Fruit fly (Drosophila melanogaster): ENCODE data around the gene CG31523.

CG31523 gene

DNA sequence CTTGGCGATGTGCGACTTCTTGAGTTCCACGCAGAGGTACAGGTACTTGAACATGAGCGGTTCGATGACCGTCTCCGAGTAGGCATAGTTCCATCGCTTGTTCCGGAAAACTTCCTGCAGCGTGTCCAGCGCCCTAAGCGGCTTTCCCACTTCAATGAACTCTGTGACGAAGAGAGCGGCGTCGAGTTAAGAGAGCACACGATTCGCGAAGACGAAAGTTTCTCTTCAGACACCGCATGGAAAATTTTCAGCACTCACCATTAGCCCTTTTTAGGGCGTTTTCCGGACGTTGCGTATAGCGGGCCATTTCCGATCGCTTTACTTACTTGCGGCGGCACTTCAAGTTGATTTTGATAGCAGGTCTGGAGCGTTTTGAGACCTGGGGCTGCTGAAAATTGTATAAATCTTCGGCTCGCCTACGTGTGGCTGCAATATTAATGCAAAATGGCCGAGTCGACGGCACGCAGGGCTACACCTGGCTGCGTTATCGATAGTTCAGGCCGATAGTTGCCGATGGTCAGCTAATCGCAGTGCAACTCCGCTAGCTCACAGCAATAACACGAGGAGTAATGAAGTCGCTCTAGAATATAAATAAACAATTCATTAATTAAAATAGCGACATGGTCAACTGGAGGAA lies 45.4 kb downstream of the CG31523 start, which contains the start of the genes eIF3a and CG1074 (continued):
- peak; percentile 59 for TF ChIP-seq CG11723 (GFP tag; optimal IDR thresholded peaks at IDR 0.05)
- no peak for TF ChIP-seq kay (GFP tag; optimal IDR thresholded peaks at IDR 0.05)
- no peak for TF ChIP-seq CG3726 (GFP tag; IDR thresholded peaks at IDR 0.05)
- TF ChIP-seq Ravus (GFP tag; IDR thresholded peaks at IDR 0.05) = no peak
- peak; percentile 96 for TF ChIP-seq mld (GFP tag; IDR thresholded peaks at IDR 0.05; ENCODE audit: partially characterized antibody)
- no peak for TF ChIP-seq Kr (GFP tag; optimal IDR thresholded peaks at IDR 0.05)
- TF ChIP-seq CG4360 (GFP tag; IDR thresholded peaks at IDR 0.05) = no peak
- no peak for TF ChIP-seq oc (tag; optimal IDR thresholded peaks at IDR 0.05)
- no peak for TF ChIP-seq Taf1 (GFP tag; IDR thresholded peaks at IDR 0.05)
- TF ChIP-seq CG18262 (tag; optimal IDR thresholded peaks at IDR 0.05) = peak; percentile 44
- peak; percentile 78 for TF ChIP-seq CG10543 (GFP tag; optimal IDR thresholded peaks at IDR 0.05)
- no peak for TF ChIP-seq CG3838 (GFP tag; optimal IDR thresholded peaks at IDR 0.05)
- TF ChIP-seq CG31441 (GFP tag; IDR thresholded peaks at IDR 0.05) = no peak; the same call in 1 of the 2 replicates
- TF ChIP-seq repo (GFP tag; optimal IDR thresholded peaks at IDR 0.05) = peak; percentile 62
- peak; percentile 48 for TF ChIP-seq CG4424 (GFP tag; optimal IDR thresholded peaks at IDR 0.05)
- TF ChIP-seq Adf1 (GFP tag; IDR thresholded peaks at IDR 0.05) = peak; percentile 52
- peak; percentile 98 for TF ChIP-seq Dref (GFP tag; IDR thresholded peaks at IDR 0.05)
- TF ChIP-seq btn (GFP tag; optimal IDR thresholded peaks at IDR 0.05) = peak; percentile 22
- TF ChIP-seq Lhr (GFP tag; optimal IDR thresholded peaks at IDR 0.05) = peak; percentile 68
- TF ChIP-seq sob (GFP tag; IDR thresholded peaks at IDR 0.05) = peak; percentile 86
- no peak for TF ChIP-seq CG8359 (GFP tag; optimal IDR thresholded peaks at IDR 0.05; ENCODE audit: borderline replicate concordance)
- peak; percentile 87 for TF ChIP-seq stwl (tag; optimal IDR thresholded peaks at IDR 0.05)
- no peak for TF ChIP-seq CG18599 (GFP tag; optimal IDR thresholded peaks at IDR 0.05)
- peak; percentile 96 for TF ChIP-seq vnd (GFP tag; IDR thresholded peaks at IDR 0.05; ENCODE audit: partially characterized antibody)
- peak; percentile 95 for TF ChIP-seq CG4617 (GFP tag; optimal IDR thresholded peaks at IDR 0.05; ENCODE audit: borderline replicate concordance)
- TF ChIP-seq lola (GFP tag; optimal IDR thresholded peaks at IDR 0.05) = peak in 1 of 3 experiments; percentile 2
- TF ChIP-seq Dip2 (GFP tag; IDR thresholded peaks at IDR 0.05) = no peak
- peak; percentile 60 for TF ChIP-seq CG31365 (tag; optimal IDR thresholded peaks at IDR 0.05)
- peak; percentile 60 for TF ChIP-seq toy (GFP tag; IDR thresholded peaks at IDR 0.05)
- TF ChIP-seq CG8478 (optimal IDR thresholded peaks at IDR 0.05) = no peak
- no peak for TF ChIP-seq crc (GFP tag; optimal IDR thresholded peaks at IDR 0.05)
- TF ChIP-seq CG43689 (GFP tag; IDR thresholded peaks at IDR 0.05) = no peak
- TF ChIP-seq phol (tag; optimal IDR thresholded peaks at IDR 0.05) = peak; percentile 99
- TF ChIP-seq pnt (GFP tag; optimal IDR thresholded peaks at IDR 0.05) = no peak
- peak; percentile 60 for TF ChIP-seq Mes4 (GFP tag; optimal IDR thresholded peaks at IDR 0.05)
- TF ChIP-seq hth (optimal IDR thresholded peaks at IDR 0.05) = no peak
- no peak for TF ChIP-seq danr (GFP tag; IDR thresholded peaks at IDR 0.05)
- peak; percentile 64 for TF ChIP-seq Fer3 (tag; optimal IDR thresholded peaks at IDR 0.05)
- TF ChIP-seq zf30C (GFP tag; optimal IDR thresholded peaks at IDR 0.05) = no peak
- TF ChIP-seq slbo (GFP tag; IDR thresholded peaks at IDR 0.05) = peak; percentile 74
- no peak for TF ChIP-seq Six4 (GFP tag; optimal IDR thresholded peaks at IDR 0.05)
- TF ChIP-seq HLH4C (GFP tag; IDR thresholded peaks at IDR 0.05; ENCODE audit: partially characterized antibody) = peak; percentile 95
- TF ChIP-seq ewg (GFP tag; optimal IDR thresholded peaks at IDR 0.05) = peak; percentile 62
- peak; percentile 94 for TF ChIP-seq nerfin-2 (GFP tag; IDR thresholded peaks at IDR 0.05; ENCODE audit: partially characterized antibody)
- peak; percentile 99 for TF ChIP-seq Bgb (GFP tag; IDR thresholded peaks at IDR 0.05; ENCODE audit: partially characterized antibody)
- peak; percentile 100 for TF ChIP-seq YL-1 (GFP tag; optimal IDR thresholded peaks at IDR 0.05)
- peak; percentile 70 for TF ChIP-seq CrebB (tag; optimal IDR thresholded peaks at IDR 0.05)
- TF ChIP-seq CG12155 (GFP tag; optimal IDR thresholded peaks at IDR 0.05) = peak; percentile 47
- no peak for TF ChIP-seq Rx (GFP tag; IDR thresholded peaks at IDR 0.05)
- TF ChIP-seq CG12391 (tag; optimal IDR thresholded peaks at IDR 0.05) = peak; percentile 66
